Fruit fly (Drosophila melanogaster) whole organism, embryonic: ENCODE measurements around the gene kek6.

ENCODE experiments used
- Atf6 ChIP-seq: fragments of 200-800 bp; sonication (Bioruptor generic); IDR thresholded peaks from 2 replicates; pipeline ENCODE4 v1.3.6; 2022; ENCODE audit warnings: missing biosample characterization, missing genetic modification characterization
- CG10431 ChIP-seq: fragments of 200-800 bp; sonication (Bioruptor generic); optimal IDR thresholded peaks from 3 replicates; lab custom pipeline; 2018; ENCODE audit warnings: missing biosample characterization, mild to moderate bottlenecking, missing genetic modification characterization
- CG11093 ChIP-seq: fragments of 200-800 bp; sonication (Bioruptor generic); IDR thresholded peaks from 3 replicates; pipeline ENCODE4 v1.3.6; 2022; ENCODE audit warnings: missing biosample characterization, missing genetic modification characterization
- CG14667 ChIP-seq: fragments of 200-800 bp; sonication (Bioruptor generic); IDR thresholded peaks from 2 replicates; pipeline ENCODE4 v1.3.6; 2022; ENCODE audit warnings: missing biosample characterization, missing genetic modification characterization
- CG15073 ChIP-seq: fragments of 200-800 bp; sonication (Bioruptor generic); optimal IDR thresholded peaks from 2 replicates; lab custom pipeline; 2016; ENCODE audit warnings: missing biosample characterization, missing genetic modification characterization
- CG17186 ChIP-seq: fragments of 200-800 bp; sonication (Bioruptor generic); optimal IDR thresholded peaks from 3 replicates; lab custom pipeline; 2017; ENCODE audit warnings: missing biosample characterization, missing genetic modification reagents, missing genetic modification characterization
- CG17802 ChIP-seq: fragments of 200-800 bp; sonication (Bioruptor generic); optimal IDR thresholded peaks from 2 replicates; lab custom pipeline; 2018; ENCODE audit warnings: missing biosample characterization, mild to moderate bottlenecking, missing genetic modification characterization, moderate library complexity
- CG18619 ChIP-seq: fragments of 200-800 bp; sonication (Bioruptor generic); optimal IDR thresholded peaks from 3 replicates; lab custom pipeline; 2017; ENCODE audit warnings: missing biosample characterization, mild to moderate bottlenecking, missing genetic modification characterization
- CG2678 ChIP-seq: fragments of 200-800 bp; sonication (Bioruptor generic); optimal IDR thresholded peaks from 3 replicates; lab custom pipeline; 2019; ENCODE audit warnings: missing biosample characterization, mild to moderate bottlenecking, missing genetic modification characterization, moderate library complexity
- CG31441 ChIP-seq: fragments of 200-800 bp; sonication (Bioruptor generic); IDR thresholded peaks from 2 replicates; pipeline ENCODE4 v1.3.6; 2022; ENCODE audit warnings: missing biosample characterization, missing genetic modification characterization
- CG6254 ChIP-seq: fragments of 200-800 bp; sonication (Bioruptor generic); optimal IDR thresholded peaks from 3 replicates; lab custom pipeline; 2017; ENCODE audit warnings: mild to moderate bottlenecking, missing biosample characterization, missing genetic modification reagents, missing genetic modification characterization
- CG7357 ChIP-seq: fragments of 200-800 bp; sonication (Bioruptor generic); IDR thresholded peaks from 3 replicates; pipeline ENCODE4 v1.3.6; 2022; ENCODE audit warnings: missing biosample characterization, missing genetic modification characterization
- CG7963 ChIP-seq: fragments of 200-800 bp; sonication (Bioruptor generic); IDR thresholded peaks from 3 replicates; pipeline ENCODE4 v1.3.6; 2022; ENCODE audit warnings: missing biosample characterization, missing genetic modification characterization; ENCODE audit not compliant: partially characterized antibody
- CG8290 ChIP-seq, 3 experiments: fragments of 200-800 bp; sonication (Bioruptor generic); optimal IDR thresholded peaks; 2 replicates each; lab custom pipeline; 2016 to 2019; ENCODE audit warnings: missing biosample characterization in 3 of 3, missing genetic modification characterization in 3 of 3, mild to moderate bottlenecking in 2 of 3, moderate library complexity in 1 of 3
- CG8944 ChIP-seq: fragments of 200-800 bp; sonication (Bioruptor generic); optimal IDR thresholded peaks from 3 replicates; lab custom pipeline; 2016; ENCODE audit warnings: missing biosample characterization, missing genetic modification characterization
- CG9437 ChIP-seq: fragments of 200-800 bp; sonication (Bioruptor generic); optimal IDR thresholded peaks from 2 replicates; lab custom pipeline; 2018; ENCODE audit warnings: missing biosample characterization, mild to moderate bottlenecking, missing genetic modification characterization
- Chrac-16 ChIP-seq: fragments of 200-800 bp; sonication (Bioruptor generic); optimal IDR thresholded peaks from 3 replicates; lab custom pipeline; 2016; ENCODE audit warnings: missing biosample characterization, missing genetic modification characterization
- CkIIα-i1 ChIP-seq: fragments of 200-800 bp; sonication (Bioruptor generic); IDR thresholded peaks from 2 replicates; pipeline ENCODE4 v1.3.6; 2022; ENCODE audit warnings: missing biosample characterization, missing genetic modification characterization
- Dbx ChIP-seq: fragments of 200-800 bp; sonication (Bioruptor generic); IDR thresholded peaks from 3 replicates; pipeline ENCODE4 v1.3.6; 2022; ENCODE audit warnings: missing biosample characterization, missing genetic modification characterization
- Dp ChIP-seq: fragments of 200-800 bp; sonication (Bioruptor generic); optimal IDR thresholded peaks from 2 replicates; lab custom pipeline; 2018; ENCODE audit warnings: missing biosample characterization, mild to moderate bottlenecking, missing genetic modification characterization, moderate library complexity
- E2f1 ChIP-seq: fragments of 200-800 bp; sonication (Bioruptor generic); IDR thresholded peaks from 2 replicates; pipeline ENCODE4 v1.3.6; 2022; ENCODE audit warnings: missing biosample characterization, missing genetic modification characterization
- Ets65A ChIP-seq: fragments of 200-800 bp; sonication (Bioruptor generic); peaks from one replicate; lab custom pipeline; 2016; ENCODE audit warnings: missing biosample characterization, missing genetic modification characterization
- HLH4C ChIP-seq: fragments of 200-800 bp; sonication (Bioruptor generic); IDR thresholded peaks from 3 replicates; pipeline ENCODE4 v1.3.6; 2022; ENCODE audit warnings: missing biosample characterization, missing genetic modification characterization; ENCODE audit not compliant: partially characterized antibody
- HLHmδ ChIP-seq: fragments of 200-800 bp; sonication (Bioruptor generic); optimal IDR thresholded peaks from 2 replicates; lab custom pipeline; 2018; ENCODE audit warnings: missing biosample characterization, mild to moderate bottlenecking, missing genetic modification characterization, moderate library complexity
- HmgZ ChIP-seq: fragments of 200-800 bp; sonication (Bioruptor generic); optimal IDR thresholded peaks from 2 replicates; lab custom pipeline; 2018; ENCODE audit warnings: missing biosample characterization, mild to moderate bottlenecking, missing genetic modification characterization
- Lim3 ChIP-seq: fragments of 200-800 bp; sonication (Bioruptor generic); IDR thresholded peaks from 2 replicates; pipeline ENCODE4 v1.3.6; 2022; ENCODE audit warnings: missing biosample characterization, missing genetic modification characterization
- NC2α ChIP-seq: fragments of 200-800 bp; sonication (Bioruptor generic); optimal IDR thresholded peaks from 2 replicates; lab custom pipeline; 2016; ENCODE audit warnings: missing biosample characterization, missing genetic modification characterization
- Oaz ChIP-seq: fragments of 200-800 bp; sonication (Bioruptor generic); IDR thresholded peaks from 2 replicates; pipeline ENCODE4 v1.3.6; 2022; ENCODE audit warnings: missing biosample characterization, missing genetic modification characterization
- Xrp1 ChIP-seq: fragments of 200-800 bp; sonication (Bioruptor generic); IDR thresholded peaks from 2 replicates; pipeline ENCODE4 v1.3.6; 2022; ENCODE audit warnings: missing biosample characterization, missing genetic modification characterization
- ara ChIP-seq: fragments of 200-800 bp; sonication (Bioruptor generic); IDR thresholded peaks from 2 replicates; pipeline ENCODE4 v1.3.6; 2022; ENCODE audit warnings: missing biosample characterization, missing genetic modification characterization
- chm ChIP-seq: fragments of 200-800 bp; sonication (Bioruptor generic); IDR thresholded peaks from 2 replicates; pipeline ENCODE4 v1.3.6; 2022; ENCODE audit warnings: missing biosample characterization, missing genetic modification characterization
- chn ChIP-seq: fragments of 200-800 bp; sonication (Bioruptor generic); optimal IDR thresholded peaks from 2 replicates; lab custom pipeline; 2016; ENCODE audit warnings: missing biosample characterization, missing genetic modification characterization
- esg ChIP-seq: fragments of 200-800 bp; sonication (Bioruptor generic); conservative IDR thresholded peaks from 2 replicates; pipeline ENCODE4 v1.3.6; 2022; ENCODE audit warnings: missing biosample characterization, missing genetic modification characterization
- fd102C ChIP-seq: fragments of 200-800 bp; sonication (Bioruptor generic); optimal IDR thresholded peaks from 2 replicates; lab custom pipeline; 2018; ENCODE audit warnings: missing biosample characterization, mild to moderate bottlenecking, missing genetic modification characterization, moderate library complexity
- fu2 ChIP-seq: fragments of 200-800 bp; sonication (Bioruptor generic); optimal IDR thresholded peaks from 2 replicates; lab custom pipeline; 2016; ENCODE audit warnings: missing biosample characterization, missing genetic modification characterization
- gem ChIP-seq: fragments of 200-800 bp; sonication (Bioruptor generic); optimal IDR thresholded peaks from 2 replicates; lab custom pipeline; 2019; ENCODE audit warnings: missing biosample characterization, mild to moderate bottlenecking, missing genetic modification characterization, moderate library complexity
- gro ChIP-seq: fragments of 200-800 bp; sonication (Bioruptor generic); optimal IDR thresholded peaks from 2 replicates; lab custom pipeline; 2016; ENCODE audit warnings: missing biosample characterization, missing genetic modification characterization
- gt ChIP-seq: fragments of 200-800 bp; sonication (Bioruptor generic); IDR thresholded peaks from 2 replicates; pipeline ENCODE4 v1.3.6; 2022; ENCODE audit warnings: missing biosample characterization, missing genetic modification characterization
- kni ChIP-seq: fragments of 200-800 bp; sonication (Bioruptor generic); optimal IDR thresholded peaks from 3 replicates; lab custom pipeline; 2017; ENCODE audit warnings: mild to moderate bottlenecking, missing biosample characterization, missing genetic modification reagents, missing genetic modification characterization
- lola ChIP-seq, 3 experiments: fragments of >200 bp in 2 of 3; fragments of 200-800 bp in 1 of 3; sonication (Bioruptor generic) in 1 of 3; optimal IDR thresholded peaks; 2 replicates each; lab custom pipeline; 2017 to 2019; ENCODE audit warnings: missing biosample characterization in 3 of 3, missing genetic modification characterization in 3 of 3, mild to moderate bottlenecking in 1 of 3, moderate library complexity in 1 of 3
- luna ChIP-seq: fragments of 200-800 bp; sonication (Bioruptor generic); optimal IDR thresholded peaks from 2 replicates; lab custom pipeline; 2016; ENCODE audit warnings: missing biosample characterization, missing genetic modification characterization
- p53 ChIP-seq: fragments of 200-800 bp; sonication (Bioruptor generic); optimal IDR thresholded peaks from 2 replicates; lab custom pipeline; 2016; ENCODE audit warnings: missing biosample characterization, missing genetic modification characterization
- prd ChIP-seq, 3 experiments: fragments of >200 bp in 2 of 3; fragments of 200-800 bp in 1 of 3; sonication (Bioruptor generic) in 1 of 3; optimal IDR thresholded peaks in 2 of 3; IDR thresholded peaks in 1 of 3; 2 replicates in 2 of 3; 3 replicates in 1 of 3; pipeline versions ENCODE4 v1.3.6 to Lab custom; 2017 to 2022; ENCODE audit warnings: missing biosample characterization in 1 of 3, missing genetic modification characterization in 1 of 3
- pzg ChIP-seq: fragments of 200-800 bp; sonication (Bioruptor generic); optimal IDR thresholded peaks from 3 replicates; lab custom pipeline; 2018; ENCODE audit warnings: missing biosample characterization, mild to moderate bottlenecking, missing genetic modification characterization, moderate library complexity
- run ChIP-seq: fragments of 200-800 bp; sonication (Bioruptor generic); optimal IDR thresholded peaks from 3 replicates; lab custom pipeline; 2018; ENCODE audit warnings: missing biosample characterization, mild to moderate bottlenecking, missing genetic modification characterization
- tgo ChIP-seq: fragments of 200-800 bp; sonication (Bioruptor generic); IDR thresholded peaks from 3 replicates; pipeline ENCODE4 v1.3.6; 2022; ENCODE audit warnings: missing biosample characterization, missing genetic modification characterization
- tin ChIP-seq: fragments of 200-800 bp; sonication (Bioruptor generic); optimal IDR thresholded peaks from 3 replicates; lab custom pipeline; 2016; ENCODE audit warnings: missing biosample characterization, missing genetic modification characterization
- wdn ChIP-seq: fragments of 200-800 bp; sonication (Bioruptor generic); IDR thresholded peaks from 2 replicates; pipeline ENCODE4 v1.3.6; 2022; ENCODE audit warnings: missing biosample characterization, missing genetic modification characterization
- yki ChIP-seq: fragments of >200 bp; optimal IDR thresholded peaks from 3 replicates; lab custom pipeline; 2018

Gene kek6

dm6 chr3R:31592256-31592879 lies 29.6 kb upstream of the kek6 start, which contains the start of gene CG1774 (continued):
- no peak for TF ChIP-seq prd (optimal IDR thresholded peaks at IDR 0.05; lab: Kevin White, UChicago)
- peak; percentile 78 for TF ChIP-seq prd (GFP tag; IDR thresholded peaks at IDR 0.05; lab: Robert Waterston, UW)
- no peak for TF ChIP-seq CG7963 (GFP tag; lab: Robert Waterston, UW)
- TF ChIP-seq chm, result peak; percentile 39; the same call in 1 of the 2 replicates
- peak; percentile 21; the same call in 1 of the 2 replicates for TF ChIP-seq ara (GFP tag; lab: Robert Waterston, UW)
- no peak for TF ChIP-seq NC2α (GFP tag; lab: Kevin White, UChicago)
- TF ChIP-seq gt (GFP tag; lab: Robert Waterston, UW), result no peak
- peak; percentile 66 for TF ChIP-seq Chrac-16 (GFP tag; lab: Kevin White, UChicago)
- no peak for TF ChIP-seq HLH4C (GFP tag; lab: Robert Waterston, UW)
- TF ChIP-seq CG11093, result peak; percentile 43; the same call in 1 of the 3 replicates
- TF ChIP-seq Dbx (GFP tag; lab: Robert Waterston, UW), result peak; percentile 90
- TF ChIP-seq tgo, result peak; percentile 77
- TF ChIP-seq CG8290 (GFP tag; optimal IDR thresholded peaks at IDR 0.05; lab: Kevin White, UChicago), result no peak
- peak in 1 of 2 experiments; percentile 94 for TF ChIP-seq CG8290 (tag; optimal IDR thresholded peaks at IDR 0.05; lab: Kevin White, UChicago)
- no peak for TF ChIP-seq CG17186 (GFP tag; lab: Kevin White, UChicago)
- peak; percentile 67 for TF ChIP-seq E2f1 (GFP tag; lab: Robert Waterston, UW)
- TF ChIP-seq kni (GFP tag; lab: Kevin White, UChicago), result no peak
- peak; percentile 65; the same call in 1 of the 2 replicates for TF ChIP-seq wdn (GFP tag; lab: Robert Waterston, UW)
- peak; percentile 74 for TF ChIP-seq Xrp1 (GFP tag; lab: Robert Waterston, UW)
- TF ChIP-seq CG14667 (GFP tag; lab: Robert Waterston, UW), result no peak; the same call in 1 of the 2 replicates
- TF ChIP-seq gro (GFP tag; lab: Kevin White, UChicago), result peak; percentile 92
- TF ChIP-seq Dp (GFP tag; lab: Kevin White, UChicago), result no peak
- peak; percentile 33 for TF ChIP-seq CG9437 (GFP tag; lab: Kevin White, UChicago)
- TF ChIP-seq Lim3 (GFP tag; lab: Robert Waterston, UW), result no peak
- TF ChIP-seq yki (lab: Kevin White, UChicago), result no peak
- TF ChIP-seq CkIIα-i1 (GFP tag; lab: Robert Waterston, UW), result no peak
- peak; percentile 16 for TF ChIP-seq pzg
- peak; percentile 83 for TF ChIP-seq HmgZ (tag; lab: Kevin White, UChicago)
- peak; percentile 91 for TF ChIP-seq CG2678 (tag; lab: Kevin White, UChicago)
- TF ChIP-seq CG6254 (GFP tag; lab: Kevin White, UChicago), result peak; percentile 44
- TF ChIP-seq CG18619, result peak; percentile 71
- peak; percentile 27; the same call in 1 of the 2 replicates for TF ChIP-seq Oaz (GFP tag; lab: Robert Waterston, UW)
- peak; percentile 65 for TF ChIP-seq CG8944
- no peak for TF ChIP-seq HLHmδ (GFP tag; lab: Kevin White, UChicago)
- no peak for TF ChIP-seq fd102C (GFP tag; lab: Kevin White, UChicago)
- TF ChIP-seq fu2 (GFP tag; lab: Kevin White, UChicago), result peak; percentile 77
- TF ChIP-seq Ets65A (GFP tag; lab: Kevin White, UChicago), result peak; percentile 96
- peak; percentile 32 for TF ChIP-seq CG17802 (tag; lab: Kevin White, UChicago)
- peak; percentile 85 for TF ChIP-seq gem (tag; lab: Kevin White, UChicago)
- no peak for TF ChIP-seq CG7357 (GFP tag; lab: Robert Waterston, UW)
- peak; percentile 65 for TF ChIP-seq tin
- no peak for TF ChIP-seq CG15073
- TF ChIP-seq chn (GFP tag; lab: Kevin White, UChicago), result peak; percentile 49
- peak in 1 of 3 experiments; percentile 26 for TF ChIP-seq lola (GFP tag; optimal IDR thresholded peaks at IDR 0.05; lab: Kevin White, UChicago)
- peak; percentile 89 for TF ChIP-seq Atf6
- peak; percentile 60; the same call in 1 of the 2 replicates for TF ChIP-seq esg (GFP tag; lab: Robert Waterston, UW)
- peak; percentile 52 for TF ChIP-seq p53 (GFP tag; lab: Kevin White, UChicago)
- peak; percentile 46 for TF ChIP-seq run (tag; lab: Kevin White, UChicago)
- peak; percentile 77 for TF ChIP-seq luna (GFP tag; lab: Kevin White, UChicago)
- peak; percentile 64 for TF ChIP-seq CG31441 (GFP tag; lab: Robert Waterston, UW)
- TF ChIP-seq CG10431 (GFP tag; lab: Kevin White, UChicago), result no peak
